Fruit fly (Drosophila melanogaster) whole organism, prepupa: ENCODE results near the gene CG16762.

Experiments used
- Blimp-1 ChIP-seq: fragments of 200-800 bp; sonication (Bioruptor generic); optimal IDR thresholded peaks from 3 replicates; lab custom pipeline; 2017; ENCODE audit warnings: missing biosample characterization, missing genetic modification characterization, mild to moderate bottlenecking, moderate library complexity, missing genetic modification reagents
- CG10631 ChIP-seq: fragments of 200-800 bp; sonication (Bioruptor generic); optimal IDR thresholded peaks from 2 replicates; lab custom pipeline; 2016; ENCODE audit warnings: missing biosample characterization, missing genetic modification characterization
- CG10669 ChIP-seq: fragments of 200-800 bp; sonication (Bioruptor generic); optimal IDR thresholded peaks from 3 replicates; lab custom pipeline; 2018; ENCODE audit warnings: missing biosample characterization, mild to moderate bottlenecking, missing genetic modification characterization, moderate library complexity
- CG11294 ChIP-seq: fragments of 200-800 bp; sonication (Bioruptor generic); IDR thresholded peaks from 2 replicates; pipeline ENCODE4 v1.3.6; 2022; ENCODE audit warnings: missing biosample characterization, missing genetic modification characterization
- CG11762 ChIP-seq: fragments of 200-800 bp; sonication (Bioruptor generic); optimal IDR thresholded peaks from 3 replicates; lab custom pipeline; 2016; ENCODE audit warnings: missing biosample characterization, missing genetic modification characterization; ENCODE audit not compliant: insufficient read depth
- CG11902 ChIP-seq: fragments of 200-800 bp; sonication (Bioruptor generic); optimal IDR thresholded peaks from 3 replicates; lab custom pipeline; 2016; ENCODE audit warnings: missing biosample characterization, missing genetic modification characterization
- CG15336 ChIP-seq: fragments of 200-800 bp; sonication (Bioruptor generic); IDR thresholded peaks from 2 replicates; pipeline ENCODE4 v1.3.6; 2022; ENCODE audit warnings: missing biosample characterization, missing genetic modification characterization
- CG1621 ChIP-seq: fragments of 200-800 bp; sonication (Bioruptor generic); optimal IDR thresholded peaks from 3 replicates; lab custom pipeline; 2018; ENCODE audit warnings: missing biosample characterization, mild to moderate bottlenecking, missing genetic modification characterization
- CG16779 ChIP-seq: fragments of 200-800 bp; sonication (Bioruptor generic); optimal IDR thresholded peaks from 3 replicates; lab custom pipeline; 2017; ENCODE audit warnings: missing biosample characterization, mild to moderate bottlenecking, missing genetic modification characterization
- CG32006 ChIP-seq: fragments of 200-800 bp; sonication (Bioruptor generic); optimal IDR thresholded peaks from 3 replicates; lab custom pipeline; 2017; ENCODE audit warnings: missing biosample characterization, mild to moderate bottlenecking, missing genetic modification characterization
- CG34406 ChIP-seq: fragments of 200-800 bp; sonication (Bioruptor generic); optimal IDR thresholded peaks from 3 replicates; lab custom pipeline; 2016; ENCODE audit warnings: missing biosample characterization, missing genetic modification characterization
- CG3919 ChIP-seq: fragments of 200-800 bp; sonication (Bioruptor generic); optimal IDR thresholded peaks from 3 replicates; lab custom pipeline; 2016; ENCODE audit warnings: missing biosample characterization, missing genetic modification characterization
- CG6163 ChIP-seq: fragments of 200-800 bp; sonication (Bioruptor generic); IDR thresholded peaks from 3 replicates; pipeline ENCODE4 v1.3.6; 2022; ENCODE audit warnings: missing biosample characterization, missing genetic modification characterization
- CG6276 ChIP-seq: fragments of 200-800 bp; sonication (Bioruptor generic); optimal IDR thresholded peaks from 2 replicates; lab custom pipeline; 2017; ENCODE audit warnings: missing biosample characterization, mild to moderate bottlenecking, missing genetic modification characterization
- CG6792 ChIP-seq: fragments of 200-800 bp; sonication (Bioruptor generic); optimal IDR thresholded peaks from 3 replicates; lab custom pipeline; 2016; ENCODE audit warnings: missing biosample characterization, missing genetic modification characterization
- CG6808 ChIP-seq: fragments of 200-800 bp; sonication (Bioruptor generic); optimal IDR thresholded peaks from 3 replicates; lab custom pipeline; 2017; ENCODE audit warnings: missing biosample characterization, missing genetic modification characterization, mild to moderate bottlenecking, moderate library complexity, missing genetic modification reagents
- CG6854 ChIP-seq: fragments of 200-800 bp; sonication (Bioruptor generic); optimal IDR thresholded peaks from 2 replicates; lab custom pipeline; 2017; ENCODE audit warnings: missing biosample characterization, mild to moderate bottlenecking, missing genetic modification characterization
- CG7368 ChIP-seq: fragments of 200-800 bp; sonication (Bioruptor generic); optimal IDR thresholded peaks from 3 replicates; lab custom pipeline; 2016; ENCODE audit warnings: missing biosample characterization, missing genetic modification characterization
- CG8319 ChIP-seq: fragments of 200-800 bp; sonication (Bioruptor generic); optimal IDR thresholded peaks from 3 replicates; lab custom pipeline; 2016; ENCODE audit warnings: missing biosample characterization, missing genetic modification characterization
- CG8632 ChIP-seq: fragments of 200-800 bp; sonication (Bioruptor generic); optimal IDR thresholded peaks from 3 replicates; lab custom pipeline; 2016; ENCODE audit warnings: missing biosample characterization, missing genetic modification characterization
- CG9139 ChIP-seq: fragments of 200-800 bp; sonication (Bioruptor generic); optimal IDR thresholded peaks from 3 replicates; lab custom pipeline; 2017; ENCODE audit warnings: missing biosample characterization, mild to moderate bottlenecking, missing genetic modification characterization
- Eip75B ChIP-seq: fragments of 200-800 bp; sonication (Bioruptor generic); optimal IDR thresholded peaks from 3 replicates; lab custom pipeline; 2016; ENCODE audit warnings: missing biosample characterization, missing genetic modification characterization
- Eip78C ChIP-seq: fragments of 200-800 bp; sonication (Bioruptor generic); peaks from one replicate; lab custom pipeline; 2016; ENCODE audit warnings: missing biosample characterization, missing genetic modification characterization
- Eip93F ChIP-seq: fragments of 200-800 bp; sonication (Bioruptor generic); optimal IDR thresholded peaks from 2 replicates; lab custom pipeline; 2016; ENCODE audit warnings: missing biosample characterization, mild to moderate bottlenecking, missing genetic modification characterization
- Ets21C ChIP-seq: fragments of 200-800 bp; sonication (Bioruptor generic); optimal IDR thresholded peaks from 3 replicates; lab custom pipeline; 2016; ENCODE audit warnings: missing biosample characterization, missing genetic modification characterization
- Ets96B ChIP-seq: fragments of 200-800 bp; optimal IDR thresholded peaks from 2 replicates; lab custom pipeline; 2019; ENCODE audit warnings: missing biosample characterization, mild to moderate bottlenecking, missing genetic modification characterization, moderate library complexity
- Hr38 ChIP-seq: sonication (Bioruptor generic); optimal IDR thresholded peaks from 2 replicates; lab custom pipeline; 2016; ENCODE audit warnings: missing biosample characterization, missing genetic modification characterization
- Hr39 ChIP-seq: fragments of 200-800 bp; sonication (Bioruptor generic); optimal IDR thresholded peaks from 2 replicates; lab custom pipeline; 2016; ENCODE audit warnings: missing biosample characterization, missing genetic modification characterization
- Hr4 ChIP-seq: fragments of 200-800 bp; sonication (Bioruptor generic); optimal IDR thresholded peaks from 3 replicates; lab custom pipeline; 2016; ENCODE audit warnings: missing biosample characterization, missing genetic modification characterization
- Lpt ChIP-seq: fragments of 200-800 bp; sonication (Bioruptor generic); optimal IDR thresholded peaks from 3 replicates; lab custom pipeline; 2016; ENCODE audit warnings: missing biosample characterization, missing genetic modification characterization
- Met ChIP-seq: fragments of 200-800 bp; sonication (Bioruptor generic); optimal IDR thresholded peaks from 3 replicates; lab custom pipeline; 2016; ENCODE audit warnings: missing biosample characterization, missing genetic modification characterization
- OdsH ChIP-seq: fragments of 200-800 bp; sonication (Bioruptor generic); optimal IDR thresholded peaks from 3 replicates; lab custom pipeline; 2016; ENCODE audit warnings: missing biosample characterization, missing genetic modification characterization
- Smox ChIP-seq: fragments of 200-800 bp; sonication (Bioruptor generic); optimal IDR thresholded peaks from 3 replicates; lab custom pipeline; 2016; ENCODE audit warnings: missing biosample characterization, missing genetic modification characterization
- Sox14 ChIP-seq: fragments of 200-800 bp; sonication (Bioruptor generic); optimal IDR thresholded peaks from 3 replicates; lab custom pipeline; 2016; ENCODE audit warnings: missing biosample characterization, missing genetic modification characterization
- Sox15 ChIP-seq: fragments of 200-800 bp; sonication (Bioruptor generic); optimal IDR thresholded peaks from 3 replicates; lab custom pipeline; 2016; ENCODE audit warnings: missing biosample characterization, missing genetic modification characterization
- achi ChIP-seq: fragments of 200-800 bp; sonication (Bioruptor generic); optimal IDR thresholded peaks from 3 replicates; lab custom pipeline; 2016; ENCODE audit warnings: missing biosample characterization, missing genetic modification characterization
- acj6 ChIP-seq: fragments of 200-800 bp; sonication (Bioruptor generic); optimal IDR thresholded peaks from 3 replicates; lab custom pipeline; 2016; ENCODE audit warnings: missing biosample characterization, missing genetic modification characterization
- cyc ChIP-seq: fragments of 200-800 bp; sonication (Bioruptor generic); optimal IDR thresholded peaks from 3 replicates; lab custom pipeline; 2016; ENCODE audit warnings: missing biosample characterization, missing genetic modification characterization
- dac ChIP-seq: fragments of 200-800 bp; sonication (Bioruptor generic); optimal IDR thresholded peaks from 2 replicates; lab custom pipeline; 2017; ENCODE audit warnings: missing biosample characterization, mild to moderate bottlenecking, missing genetic modification characterization
- dsx ChIP-seq: fragments of 200-800 bp; optimal IDR thresholded peaks from 3 replicates; lab custom pipeline; 2019; ENCODE audit warnings: missing biosample characterization, mild to moderate bottlenecking, missing genetic modification characterization, moderate library complexity; ENCODE audit not compliant: poor library complexity, severe bottlenecking
- eg ChIP-seq: fragments of 200-800 bp; sonication (Bioruptor generic); IDR thresholded peaks from 3 replicates; pipeline ENCODE4 v1.3.6; 2022; ENCODE audit warnings: missing biosample characterization, missing genetic modification characterization
- esn ChIP-seq: fragments of 200-800 bp; sonication (Bioruptor generic); optimal IDR thresholded peaks from 2 replicates; lab custom pipeline; 2016; ENCODE audit warnings: missing biosample characterization, mild to moderate bottlenecking, missing genetic modification characterization, moderate library complexity
- fd59A ChIP-seq: fragments of 200-800 bp; sonication (Bioruptor generic); optimal IDR thresholded peaks from 2 replicates; lab custom pipeline; 2017; ENCODE audit warnings: missing biosample characterization, mild to moderate bottlenecking, missing genetic modification characterization, missing genetic modification reagents
- fd85E ChIP-seq: fragments of 200-800 bp; sonication (Bioruptor generic); optimal IDR thresholded peaks from 3 replicates; lab custom pipeline; 2016; ENCODE audit warnings: missing biosample characterization, missing genetic modification characterization
- fkh ChIP-seq: fragments of 200-800 bp; sonication (Bioruptor generic); optimal IDR thresholded peaks from 3 replicates; lab custom pipeline; 2017; ENCODE audit warnings: missing biosample characterization, mild to moderate bottlenecking, missing genetic modification characterization, moderate library complexity
- lz ChIP-seq: fragments of 200-800 bp; sonication (Bioruptor generic); optimal IDR thresholded peaks from 3 replicates; lab custom pipeline; 2016; ENCODE audit warnings: missing biosample characterization, missing genetic modification characterization
- pdm3 ChIP-seq: fragments of 200-800 bp; sonication (Bioruptor generic); optimal IDR thresholded peaks from 3 replicates; lab custom pipeline; 2016; ENCODE audit warnings: missing biosample characterization, missing genetic modification characterization
- salr ChIP-seq, 2 experiments: fragments of 200-800 bp; sonication (Bioruptor generic); optimal IDR thresholded peaks; 3 replicates each; lab custom pipeline; 2016 to 2018; ENCODE audit warnings: missing biosample characterization in 2 of 2, missing genetic modification characterization in 2 of 2, mild to moderate bottlenecking in 1 of 2
- spab ChIP-seq: fragments of 200-800 bp; sonication (Bioruptor generic); optimal IDR thresholded peaks from 2 replicates; lab custom pipeline; 2017; ENCODE audit warnings: missing biosample characterization, mild to moderate bottlenecking, missing genetic modification characterization, missing genetic modification reagents
- ss ChIP-seq, 2 experiments: fragments of 200-800 bp; sonication (Bioruptor generic); optimal IDR thresholded peaks; 2 replicates in 1 of 2; 3 replicates in 1 of 2; lab custom pipeline; 2017 to 2018; ENCODE audit warnings: mild to moderate bottlenecking in 2 of 2, missing biosample characterization in 2 of 2, missing genetic modification characterization in 2 of 2, moderate library complexity in 1 of 2
- svp ChIP-seq: fragments of 200-800 bp; sonication (Bioruptor generic); peaks from one replicate; lab custom pipeline; 2016; ENCODE audit warnings: missing biosample characterization, missing genetic modification characterization
- vri ChIP-seq: fragments of 200-800 bp; sonication (Bioruptor generic); optimal IDR thresholded peaks from 3 replicates; lab custom pipeline; 2016; ENCODE audit warnings: missing biosample characterization, mild to moderate bottlenecking, missing genetic modification characterization

The CG16762 gene

dm6 chr3L:2431340-2431739 lies 44.1 kb downstream of the CG16762 start:
- TF ChIP-seq CG9139 (GFP tag; lab: Kevin White, UChicago) (peak; percentile 62), CG6808 (GFP tag; lab: Kevin White, UChicago) (peak; percentile 78), dac (GFP tag; lab: Kevin White, UChicago) (peak; percentile 11), esn (GFP tag; lab: Kevin White, UChicago) (peak; percentile 69), lz (GFP tag; lab: Kevin White, UChicago) (peak; percentile 64), Ets96B (tag; lab: Kevin White, UChicago) (peak; percentile 85), CG6276 (GFP tag; lab: Kevin White, UChicago) (peak; percentile 78), ss (GFP tag; optimal IDR thresholded peaks at IDR 0.05; lab: Kevin White, UChicago) (peak; percentile 70 to 87), Smox (GFP tag; lab: Kevin White, UChicago) (peak; percentile 60), CG8319 (GFP tag; lab: Kevin White, UChicago) (peak; percentile 61), fd85E (peak; percentile 32), CG10669 (GFP tag; lab: Kevin White, UChicago) (peak; percentile 83), CG32006 (peak; percentile 74), CG6163 (peak; percentile 82), dsx (peak; percentile 71), CG34406 (GFP tag; lab: Kevin White, UChicago) (peak; percentile 42), CG1621 (tag; lab: Kevin White, UChicago) (peak; percentile 51), CG6792 (peak; percentile 68), vri (GFP tag; lab: Kevin White, UChicago) (no peak), Sox15 (peak; percentile 51), svp (GFP tag; lab: Kevin White, UChicago) (peak; percentile 84), CG15336 (peak; percentile 83), CG11902 (GFP tag; lab: Kevin White, UChicago) (peak; percentile 66), Eip75B (GFP tag; lab: Kevin White, UChicago) (peak; percentile 76), CG11294 (GFP tag; lab: Robert Waterston, UW) (peak; percentile 68), acj6 (GFP tag; lab: Kevin White, UChicago) (peak; percentile 72), Sox14 (GFP tag; lab: Kevin White, UChicago) (peak; percentile 62), CG3919 (GFP tag; lab: Kevin White, UChicago) (peak; percentile 85), OdsH (peak; percentile 73), Blimp-1 (GFP tag; lab: Kevin White, UChicago) (peak; percentile 38), CG11762 (GFP tag; lab: Kevin White, UChicago) (peak; percentile 35), fkh (no peak), pdm3 (peak; percentile 77), salr (GFP tag; optimal IDR thresholded peaks at IDR 0.05; lab: Kevin White, UChicago) (peak; percentile 17 to 41), Eip93F (GFP tag; lab: Kevin White, UChicago) (peak; percentile 13), Lpt (GFP tag; lab: Kevin White, UChicago) (peak; percentile 48), Ets21C (GFP tag; lab: Kevin White, UChicago) (peak; percentile 0), cyc (GFP tag; lab: Kevin White, UChicago) (peak; percentile 63), Hr4 (GFP tag; lab: Kevin White, UChicago) (peak; percentile 70), eg (GFP tag; lab: Robert Waterston, UW) (peak; percentile 83; the same call in 2 of the 3 replicates), Eip78C (GFP tag; lab: Kevin White, UChicago) (peak; percentile 97), Hr38 (GFP tag; lab: Kevin White, UChicago) (no peak), Met (GFP tag; lab: Kevin White, UChicago) (peak; percentile 70), achi (GFP tag; lab: Kevin White, UChicago) (peak; percentile 71), Hr39 (GFP tag; lab: Kevin White, UChicago) (peak; percentile 63), CG8632 (GFP tag; lab: Kevin White, UChicago) (peak; percentile 71), CG16779 (tag; lab: Kevin White, UChicago) (peak; percentile 18), spab (GFP tag; lab: Kevin White, UChicago) (peak; percentile 69), fd59A (peak; percentile 53), CG10631 (GFP tag; lab: Kevin White, UChicago) (peak; percentile 72), CG6854 (GFP tag; lab: Kevin White, UChicago) (no peak), CG7368 (peak; percentile 58)
